Worm (Caenorhabditis elegans) whole organism, early embryonic: ENCODE data around the gene clec-37.

Source experiments
- B0310.2 ChIP-seq: sonication (generic microtip); optimal IDR thresholded peaks from 2 replicates; lab custom pipeline; 2016; ENCODE audit warnings: mild to moderate bottlenecking, missing genetic modification characterization, missing compliant biosample characterization
- F13C5.2 ChIP-seq: sonication (generic microtip); optimal IDR thresholded peaks from 2 replicates; lab custom pipeline; 2017; ENCODE audit warnings: mild to moderate bottlenecking, missing genetic modification characterization, inconsistent platforms, missing compliant biosample characterization
- ama-1 ChIP-seq: fragments of 150-350 bp; optimal IDR thresholded peaks from 2 replicates; lab custom pipeline; 2014
- ceh-13 ChIP-seq: fragments of 200-800 bp; sonication (Bioruptor generic); optimal IDR thresholded peaks from 2 replicates; lab custom pipeline; 2018; ENCODE audit warnings: mild to moderate bottlenecking, missing genetic modification characterization, missing compliant biosample characterization
- pes-1 ChIP-seq: fragments of 200-800 bp; sonication (Bioruptor generic); IDR thresholded peaks from 2 replicates; pipeline ENCODE4 v1.3.6; 2022; ENCODE audit warnings: missing genetic modification reagents, missing genetic modification characterization, missing compliant biosample characterization
- scrt-1 ChIP-seq: fragments of 200-800 bp; sonication (Bioruptor generic); IDR thresholded peaks from 2 replicates; pipeline ENCODE4 v1.3.6; 2022; ENCODE audit warnings: missing genetic modification characterization, missing compliant biosample characterization

DNA sequence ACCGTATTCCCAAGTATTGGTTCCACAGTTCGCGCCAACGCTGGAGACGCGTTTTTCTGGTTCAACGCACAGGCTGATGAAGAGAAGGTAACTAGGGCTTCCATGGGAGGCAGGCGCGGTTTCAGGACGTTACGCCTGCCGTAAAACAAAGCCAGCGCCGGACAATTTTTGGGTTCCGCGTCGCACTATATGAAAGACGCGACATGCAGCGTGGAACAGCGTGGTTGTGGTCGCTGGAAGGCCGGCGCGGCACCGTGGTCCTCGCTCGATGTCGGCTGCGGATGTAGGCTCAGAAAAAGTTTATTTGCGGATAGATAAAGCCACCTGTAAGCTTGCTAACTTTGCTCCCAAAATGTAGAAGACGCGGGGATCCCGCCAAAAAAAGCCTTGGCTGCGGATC, 13.5 kb downstream of the clec-37 start:
- no peak for TF ChIP-seq scrt-1 (GFP tag; lab: Robert Waterston, UW)
- no peak for TF ChIP-seq pes-1
- TF ChIP-seq ceh-13 (GFP tag; lab: Kevin White, UChicago) = no peak
- TF ChIP-seq F13C5.2 = no peak
- TF ChIP-seq ama-1 = no peak
- no peak for TF ChIP-seq B0310.2 (tag; lab: Kevin White, UChicago)
